Fruit fly (Drosophila melanogaster) whole organism, prepupa: ENCODE results near the gene nAChRalpha6.

Experiments used
- CG15336 ChIP-seq: fragments of 200-800 bp; sonication (Bioruptor generic); IDR thresholded peaks from 2 replicates; pipeline ENCODE4 v1.3.6; 2022; ENCODE audit warnings: missing biosample characterization, missing genetic modification characterization
- CG16779 ChIP-seq: fragments of 200-800 bp; sonication (Bioruptor generic); optimal IDR thresholded peaks from 3 replicates; lab custom pipeline; 2017; ENCODE audit warnings: missing biosample characterization, mild to moderate bottlenecking, missing genetic modification characterization
- CG31627 ChIP-seq: fragments of 200-800 bp; sonication (Bioruptor generic); optimal IDR thresholded peaks from 3 replicates; lab custom pipeline; 2016; ENCODE audit warnings: missing biosample characterization, missing genetic modification characterization
- CG34406 ChIP-seq: fragments of 200-800 bp; sonication (Bioruptor generic); optimal IDR thresholded peaks from 3 replicates; lab custom pipeline; 2016; ENCODE audit warnings: missing biosample characterization, missing genetic modification characterization
- CG4318 ChIP-seq: fragments of 200-800 bp; sonication (Bioruptor generic); optimal IDR thresholded peaks from 3 replicates; lab custom pipeline; 2017; ENCODE audit warnings: missing biosample characterization, mild to moderate bottlenecking, missing genetic modification characterization
- CG8119 ChIP-seq: fragments of 200-800 bp; sonication (Bioruptor generic); IDR thresholded peaks from 3 replicates; pipeline ENCODE4 v1.3.6; 2022; ENCODE audit warnings: missing biosample characterization, missing genetic modification characterization
- Hr39 ChIP-seq: fragments of 200-800 bp; sonication (Bioruptor generic); optimal IDR thresholded peaks from 2 replicates; lab custom pipeline; 2016; ENCODE audit warnings: missing biosample characterization, missing genetic modification characterization
- OdsH ChIP-seq: fragments of 200-800 bp; sonication (Bioruptor generic); optimal IDR thresholded peaks from 3 replicates; lab custom pipeline; 2016; ENCODE audit warnings: missing biosample characterization, missing genetic modification characterization
- Sox102F ChIP-seq: fragments of 200-800 bp; sonication (Bioruptor generic); optimal IDR thresholded peaks from 2 replicates; lab custom pipeline; 2016; ENCODE audit warnings: missing biosample characterization, mild to moderate bottlenecking, missing genetic modification characterization
- Sox14 ChIP-seq: fragments of 200-800 bp; sonication (Bioruptor generic); optimal IDR thresholded peaks from 3 replicates; lab custom pipeline; 2016; ENCODE audit warnings: missing biosample characterization, missing genetic modification characterization
- pdm3 ChIP-seq: fragments of 200-800 bp; sonication (Bioruptor generic); optimal IDR thresholded peaks from 3 replicates; lab custom pipeline; 2016; ENCODE audit warnings: missing biosample characterization, missing genetic modification characterization
- ss ChIP-seq, 2 experiments: fragments of 200-800 bp; sonication (Bioruptor generic); optimal IDR thresholded peaks; 2 replicates in 1 of 2; 3 replicates in 1 of 2; lab custom pipeline; 2017 to 2018; ENCODE audit warnings: mild to moderate bottlenecking in 2 of 2, missing biosample characterization in 2 of 2, missing genetic modification characterization in 2 of 2, moderate library complexity in 1 of 2
- svp ChIP-seq: fragments of 200-800 bp; sonication (Bioruptor generic); peaks from one replicate; lab custom pipeline; 2016; ENCODE audit warnings: missing biosample characterization, missing genetic modification characterization

dm6 chr2L:9777927-9778326 is 108.1 kb downstream of the nAChRalpha6 start:
- TF ChIP-seq CG15336 (GFP tag; lab: Robert Waterston, UW) (no peak), svp (GFP tag; lab: Kevin White, UChicago) (peak; percentile 69), Sox102F (no peak), CG4318 (GFP tag; lab: Kevin White, UChicago) (no peak), CG31627 (GFP tag; lab: Kevin White, UChicago) (no peak), CG8119 (no peak), pdm3 (GFP tag; lab: Kevin White, UChicago) (no peak), CG34406 (GFP tag; lab: Kevin White, UChicago) (no peak), Sox14 (GFP tag; lab: Kevin White, UChicago) (no peak), ss (GFP tag; optimal IDR thresholded peaks at IDR 0.05; lab: Kevin White, UChicago) (no peak), CG16779 (tag; lab: Kevin White, UChicago) (no peak), Hr39 (GFP tag; lab: Kevin White, UChicago) (no peak), OdsH (GFP tag; lab: Kevin White, UChicago) (no peak)
